Fruit fly (Drosophila melanogaster) whole organism, embryonic: ENCODE data around the gene CG6403.

Experiments
- Abd-B ChIP-seq: fragments of 200-800 bp; sonication (Bioruptor generic); optimal IDR thresholded peaks from 2 replicates; lab custom pipeline; 2018; ENCODE audit warnings: missing biosample characterization, mild to moderate bottlenecking, missing genetic modification characterization, moderate library complexity
- Atf-2 ChIP-seq: fragments of 200-800 bp; sonication (Bioruptor generic); optimal IDR thresholded peaks from 2 replicates; lab custom pipeline; 2016; ENCODE audit warnings: missing biosample characterization, missing genetic modification characterization
- B-H1 ChIP-seq: fragments of 200-800 bp; sonication (Bioruptor generic); IDR thresholded peaks from 3 replicates; pipeline ENCODE4 v1.3.6; 2022; ENCODE audit warnings: missing biosample characterization, missing genetic modification characterization
- BtbVII ChIP-seq: fragments of 200-800 bp; sonication (Bioruptor generic); optimal IDR thresholded peaks from 3 replicates; lab custom pipeline; 2017; ENCODE audit warnings: missing biosample characterization, mild to moderate bottlenecking, missing genetic modification characterization
- C15 ChIP-seq: fragments of 200-800 bp; sonication (Bioruptor generic); IDR thresholded peaks from 3 replicates; pipeline ENCODE4 v1.3.6; 2022; ENCODE audit warnings: missing biosample characterization, missing genetic modification characterization
- CG10321 ChIP-seq: fragments of 200-800 bp; sonication (Bioruptor generic); IDR thresholded peaks from 2 replicates; pipeline ENCODE4 v1.3.6; 2022; ENCODE audit warnings: missing biosample characterization, missing genetic modification characterization
- CG10959 ChIP-seq: fragments of 200-800 bp; sonication (Bioruptor generic); IDR thresholded peaks from 2 replicates; pipeline ENCODE4 v1.3.6; 2022; ENCODE audit warnings: missing biosample characterization, missing genetic modification characterization
- CG15479 ChIP-seq: fragments of 200-800 bp; sonication (Bioruptor generic); optimal IDR thresholded peaks from 3 replicates; lab custom pipeline; 2019; ENCODE audit warnings: missing biosample characterization, mild to moderate bottlenecking, missing genetic modification characterization, moderate library complexity
- CG15696 ChIP-seq: fragments of 200-800 bp; sonication (Bioruptor generic); optimal IDR thresholded peaks from 2 replicates; lab custom pipeline; 2019; ENCODE audit warnings: missing biosample characterization, mild to moderate bottlenecking, missing genetic modification characterization, moderate library complexity
- CG1647 ChIP-seq: fragments of 200-800 bp; sonication (Bioruptor generic); optimal IDR thresholded peaks from 3 replicates; lab custom pipeline; 2016; ENCODE audit warnings: missing biosample characterization, missing genetic modification characterization
- CG1792 ChIP-seq: fragments of 200-800 bp; sonication (Bioruptor generic); optimal IDR thresholded peaks from 2 replicates; lab custom pipeline; 2016; ENCODE audit warnings: missing biosample characterization, missing genetic modification characterization
- CG18011 ChIP-seq: fragments of 200-800 bp; sonication (Bioruptor generic); optimal IDR thresholded peaks from 2 replicates; lab custom pipeline; 2017; ENCODE audit warnings: missing biosample characterization, missing genetic modification characterization, mild to moderate bottlenecking, moderate library complexity, missing genotype
- CG1832 ChIP-seq: fragments of 200-800 bp; sonication (Bioruptor generic); optimal IDR thresholded peaks from 2 replicates; lab custom pipeline; 2017; ENCODE audit warnings: missing biosample characterization, mild to moderate bottlenecking, missing genetic modification characterization, inconsistent platforms
- CG2202 ChIP-seq: fragments of 200-800 bp; sonication (Bioruptor generic); optimal IDR thresholded peaks from 2 replicates; lab custom pipeline; 2018; ENCODE audit warnings: missing biosample characterization, mild to moderate bottlenecking, missing genetic modification characterization
- CG2712 ChIP-seq: fragments of 200-800 bp; optimal IDR thresholded peaks from 3 replicates; lab custom pipeline; 2019; ENCODE audit warnings: missing biosample characterization, mild to moderate bottlenecking, missing genetic modification characterization, moderate library complexity
- CG4707 ChIP-seq: fragments of 200-800 bp; sonication (Bioruptor generic); optimal IDR thresholded peaks from 2 replicates; lab custom pipeline; 2018; ENCODE audit warnings: missing biosample characterization, mild to moderate bottlenecking, missing genetic modification characterization, moderate library complexity
- CG7839 ChIP-seq: fragments of 200-800 bp; sonication (Bioruptor generic); optimal IDR thresholded peaks from 3 replicates; lab custom pipeline; 2018; ENCODE audit warnings: missing biosample characterization, mild to moderate bottlenecking, missing genetic modification characterization, moderate library complexity
- CG8924 ChIP-seq: fragments of 200-800 bp; optimal IDR thresholded peaks from 3 replicates; lab custom pipeline; 2019; ENCODE audit warnings: missing biosample characterization, mild to moderate bottlenecking, missing genetic modification characterization, moderate library complexity
- CTCF ChIP-seq: fragments of 200-800 bp; sonication (Bioruptor generic); optimal IDR thresholded peaks from 2 replicates; lab custom pipeline; 2017; ENCODE audit warnings: missing biosample characterization, mild to moderate bottlenecking, missing genetic modification characterization, moderate library complexity
- CoRest ChIP-seq: fragments of 200-800 bp; sonication (Bioruptor generic); optimal IDR thresholded peaks from 3 replicates; lab custom pipeline; 2018; ENCODE audit warnings: missing biosample characterization, mild to moderate bottlenecking, missing genetic modification characterization, moderate library complexity
- D ChIP-seq, 2 experiments: fragments of 200-800 bp in 1 of 2; fragments of >200 bp in 1 of 2; sonication (Bioruptor generic) in 1 of 2; optimal IDR thresholded peaks; 2 replicates in 1 of 2; 3 replicates in 1 of 2; lab custom pipeline; 2017; ENCODE audit warnings: mild to moderate bottlenecking in 1 of 2, missing biosample characterization in 1 of 2, missing genetic modification characterization in 1 of 2, missing genetic modification reagents in 1 of 2
- D19A ChIP-seq: fragments of 200-800 bp; optimal IDR thresholded peaks from 3 replicates; lab custom pipeline; 2019; ENCODE audit warnings: missing biosample characterization, mild to moderate bottlenecking, missing genetic modification characterization, moderate library complexity
- ERR ChIP-seq: fragments of 200-800 bp; sonication (Bioruptor generic); optimal IDR thresholded peaks from 2 replicates; lab custom pipeline; 2016; ENCODE audit warnings: missing biosample characterization, missing genetic modification characterization
- Hey ChIP-seq: fragments of 200-800 bp; sonication (Bioruptor generic); optimal IDR thresholded peaks from 3 replicates; lab custom pipeline; 2018; ENCODE audit warnings: missing biosample characterization, mild to moderate bottlenecking, missing genetic modification characterization
- Lpt ChIP-seq: fragments of >200 bp; optimal IDR thresholded peaks from 2 replicates; lab custom pipeline; 2018; ENCODE audit warnings: missing biosample characterization, missing genetic modification characterization
- NC2α ChIP-seq: fragments of 200-800 bp; sonication (Bioruptor generic); optimal IDR thresholded peaks from 2 replicates; lab custom pipeline; 2016; ENCODE audit warnings: missing biosample characterization, missing genetic modification characterization
- NK7.1 ChIP-seq: fragments of 200-800 bp; sonication (Bioruptor generic); optimal IDR thresholded peaks from 3 replicates; lab custom pipeline; 2016; ENCODE audit warnings: missing biosample characterization, missing genetic modification characterization
- Nf-YB ChIP-seq: fragments of 200-800 bp; sonication (Bioruptor generic); optimal IDR thresholded peaks from 3 replicates; lab custom pipeline; 2019; ENCODE audit warnings: missing biosample characterization, mild to moderate bottlenecking, missing genetic modification characterization, moderate library complexity
- NfI ChIP-seq: fragments of 200-800 bp; sonication (Bioruptor generic); optimal IDR thresholded peaks from 3 replicates; lab custom pipeline; 2018; ENCODE audit warnings: missing biosample characterization, mild to moderate bottlenecking, missing genetic modification characterization, moderate library complexity
- Pdp1 ChIP-seq, 2 experiments: fragments of 200-800 bp; sonication (Bioruptor generic); optimal IDR thresholded peaks; 3 replicates each; lab custom pipeline; 2016; ENCODE audit warnings: missing biosample characterization in 2 of 2, missing genetic modification characterization in 2 of 2, mild to moderate bottlenecking in 1 of 2, moderate library complexity in 1 of 2
- Sox100B ChIP-seq: fragments of 200-800 bp; sonication (Bioruptor generic); optimal IDR thresholded peaks from 3 replicates; lab custom pipeline; 2018; ENCODE audit warnings: missing biosample characterization, mild to moderate bottlenecking, missing genetic modification characterization
- bsh ChIP-seq, 2 experiments: fragments of 200-800 bp; sonication (Bioruptor generic); optimal IDR thresholded peaks; 2 replicates each; lab custom pipeline; 2017 to 2018; ENCODE audit warnings: mild to moderate bottlenecking in 2 of 2, missing biosample characterization in 2 of 2, missing genetic modification characterization in 2 of 2, moderate library complexity in 1 of 2
- dan ChIP-seq: fragments of 200-800 bp; sonication (Bioruptor generic); IDR thresholded peaks from 2 replicates; pipeline ENCODE4 v1.3.6; 2022; ENCODE audit warnings: missing biosample characterization, missing genetic modification characterization
- ewg ChIP-seq: fragments of 200-800 bp; sonication (Bioruptor generic); optimal IDR thresholded peaks from 3 replicates; lab custom pipeline; 2017; ENCODE audit warnings: mild to moderate bottlenecking, missing biosample characterization, missing genetic modification reagents, missing genetic modification characterization
- fd64A ChIP-seq: fragments of 200-800 bp; sonication (Bioruptor generic); optimal IDR thresholded peaks from 3 replicates; lab custom pipeline; 2018; ENCODE audit warnings: missing biosample characterization, mild to moderate bottlenecking, missing genetic modification characterization
- fru ChIP-seq: fragments of >200 bp; optimal IDR thresholded peaks from 2 replicates; lab custom pipeline; 2017
- hb ChIP-seq: fragments of 200-800 bp; sonication (Bioruptor generic); IDR thresholded peaks from 3 replicates; pipeline ENCODE4 v1.3.6; 2022; ENCODE audit warnings: missing biosample characterization, missing genetic modification characterization; ENCODE audit not compliant: partially characterized antibody
- insv ChIP-seq, 2 experiments: fragments of 200-800 bp; sonication (Bioruptor generic); optimal IDR thresholded peaks; 3 replicates each; lab custom pipeline; 2016 to 2018; ENCODE audit warnings: missing biosample characterization in 2 of 2, missing genetic modification characterization in 2 of 2
- jing ChIP-seq: fragments of 200-800 bp; sonication (Bioruptor generic); optimal IDR thresholded peaks from 2 replicates; lab custom pipeline; 2018; ENCODE audit warnings: missing biosample characterization, mild to moderate bottlenecking, missing genetic modification characterization
- kah ChIP-seq: fragments of 200-800 bp; sonication (Bioruptor generic); optimal IDR thresholded peaks from 2 replicates; lab custom pipeline; 2018; ENCODE audit warnings: missing biosample characterization, mild to moderate bottlenecking, missing genetic modification characterization
- ken ChIP-seq: fragments of 200-800 bp; sonication (Bioruptor generic); IDR thresholded peaks from 3 replicates; pipeline ENCODE4 v1.3.6; 2022; ENCODE audit warnings: missing biosample characterization, missing genetic modification characterization
- lola ChIP-seq, 3 experiments: fragments of >200 bp in 2 of 3; fragments of 200-800 bp in 1 of 3; sonication (Bioruptor generic) in 1 of 3; optimal IDR thresholded peaks; 2 replicates each; lab custom pipeline; 2017 to 2019; ENCODE audit warnings: missing biosample characterization in 3 of 3, missing genetic modification characterization in 3 of 3, mild to moderate bottlenecking in 1 of 3, moderate library complexity in 1 of 3
- luna ChIP-seq: fragments of 200-800 bp; sonication (Bioruptor generic); optimal IDR thresholded peaks from 2 replicates; lab custom pipeline; 2016; ENCODE audit warnings: missing biosample characterization, missing genetic modification characterization
- mirr ChIP-seq: fragments of 200-800 bp; sonication (Bioruptor generic); optimal IDR thresholded peaks from 3 replicates; lab custom pipeline; 2018; ENCODE audit warnings: missing biosample characterization, mild to moderate bottlenecking, missing genetic modification characterization
- pho ChIP-seq: fragments of 200-800 bp; sonication (Bioruptor generic); optimal IDR thresholded peaks from 2 replicates; lab custom pipeline; 2016; ENCODE audit warnings: missing biosample characterization, missing genetic modification characterization
- pros ChIP-seq: fragments of 200-800 bp; sonication (Bioruptor generic); optimal IDR thresholded peaks from 3 replicates; lab custom pipeline; 2019; ENCODE audit warnings: missing biosample characterization, mild to moderate bottlenecking, missing genetic modification characterization, moderate library complexity
- row ChIP-seq: fragments of 200-800 bp; sonication (Bioruptor generic); IDR thresholded peaks from 3 replicates; pipeline ENCODE4 v1.3.6; 2022; ENCODE audit warnings: missing biosample characterization, missing genetic modification characterization
- shn ChIP-seq: fragments of 200-800 bp; sonication (Bioruptor generic); optimal IDR thresholded peaks from 3 replicates; lab custom pipeline; 2016; ENCODE audit warnings: missing biosample characterization, missing genetic modification characterization
- sisA ChIP-seq: fragments of 200-800 bp; sonication (Bioruptor generic); IDR thresholded peaks from 2 replicates; pipeline ENCODE4 v1.3.6; 2022; ENCODE audit warnings: missing biosample characterization, missing genetic modification characterization
- tll ChIP-seq, 2 experiments: fragments of 200-800 bp in 1 of 2; fragments of >200 bp in 1 of 2; sonication (Bioruptor generic) in 1 of 2; optimal IDR thresholded peaks; 2 replicates each; lab custom pipeline; 2017 to 2019; ENCODE audit warnings: missing biosample characterization in 2 of 2, missing genetic modification characterization in 2 of 2, mild to moderate bottlenecking in 1 of 2, moderate library complexity in 1 of 2
- twi ChIP-seq: fragments of 200-800 bp; optimal IDR thresholded peaks from 2 replicates; lab custom pipeline; 2019; ENCODE audit warnings: missing biosample characterization, mild to moderate bottlenecking, missing genetic modification characterization, moderate library complexity

CG6403 gene

DNA sequence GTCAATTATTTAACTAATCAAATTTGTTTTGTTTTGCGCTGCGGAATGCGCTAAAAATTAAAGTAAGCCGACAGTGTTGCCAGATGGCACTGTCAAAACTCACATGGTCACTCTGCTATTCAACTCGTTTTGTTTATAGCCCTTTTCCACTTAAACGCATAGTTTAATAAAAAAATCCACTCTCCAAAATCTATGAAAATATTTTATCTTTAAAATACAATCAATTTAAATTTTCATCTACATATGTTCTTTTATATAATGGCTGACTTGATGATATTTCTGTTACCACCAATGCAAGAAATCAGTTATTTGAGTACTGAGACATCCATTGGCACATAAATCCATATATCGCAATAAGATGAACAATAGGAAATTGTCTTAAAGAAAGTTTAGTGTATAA lies 18.8 kb downstream of the CG6403 start, which contains the start of gene CG6425 (continued):
- TF ChIP-seq CG7839 (tag; lab: Kevin White, UChicago) (peak; percentile 15), CG15479 (GFP tag; lab: Kevin White, UChicago) (no peak), Abd-B (GFP tag; lab: Kevin White, UChicago) (peak; percentile 60), row (GFP tag; lab: Robert Waterston, UW) (peak; percentile 89), CG4707 (GFP tag; lab: Kevin White, UChicago) (no peak), D (optimal IDR thresholded peaks at IDR 0.05; lab: Kevin White, UChicago) (no peak), D (GFP tag; optimal IDR thresholded peaks at IDR 0.05; lab: Kevin White, UChicago) (no peak), Atf-2 (GFP tag; lab: Kevin White, UChicago) (no peak), tll (GFP tag; optimal IDR thresholded peaks at IDR 0.05; lab: Kevin White, UChicago) (no peak), Sox100B (GFP tag; lab: Kevin White, UChicago) (no peak), ken (GFP tag; lab: Robert Waterston, UW) (0 out of 3 replicates have a peak, but pooled peaks have one; percentile 51), sisA (GFP tag; lab: Robert Waterston, UW) (no peak), CG8924 (tag; lab: Kevin White, UChicago) (peak; percentile 23), CG15696 (tag; lab: Kevin White, UChicago) (peak; percentile 14), BtbVII (GFP tag; lab: Kevin White, UChicago) (no peak), jing (GFP tag; lab: Kevin White, UChicago) (no peak), D19A (tag; lab: Kevin White, UChicago) (no peak), CG10959 (no peak), insv (GFP tag; optimal IDR thresholded peaks at IDR 0.05; lab: Kevin White, UChicago) (no peak), fd64A (GFP tag; lab: Kevin White, UChicago) (no peak), CoRest (tag; lab: Kevin White, UChicago) (peak; percentile 63), ERR (GFP tag; lab: Kevin White, UChicago) (no peak), CG2202 (tag; lab: Kevin White, UChicago) (no peak), mirr (GFP tag; lab: Kevin White, UChicago) (no peak), Lpt (GFP tag; lab: Kevin White, UChicago) (no peak), ewg (GFP tag; lab: Kevin White, UChicago) (no peak), CG1647 (GFP tag; lab: Kevin White, UChicago) (no peak), kah (GFP tag; lab: Kevin White, UChicago) (no peak), B-H1 (GFP tag; lab: Robert Waterston, UW) (no peak), lola (GFP tag; optimal IDR thresholded peaks at IDR 0.05; lab: Kevin White, UChicago) (peak in 2 of 3 experiments; percentile 32 to 85), Hey (no peak), twi (tag; lab: Kevin White, UChicago) (no peak), bsh (GFP tag; optimal IDR thresholded peaks at IDR 0.05; lab: Kevin White, UChicago) (peak in 1 of 2 experiments; percentile 6), CG1832 (GFP tag; lab: Kevin White, UChicago) (no peak), CG2712 (tag; lab: Kevin White, UChicago) (peak; percentile 42), CG10321 (GFP tag; lab: Robert Waterston, UW) (no peak), CG18011 (GFP tag; lab: Kevin White, UChicago) (no peak), fru (lab: Kevin White, UChicago) (no peak), Pdp1 (GFP tag; optimal IDR thresholded peaks at IDR 0.05; lab: Kevin White, UChicago) (no peak), luna (GFP tag; lab: Kevin White, UChicago) (no peak), CG1792 (GFP tag; lab: Kevin White, UChicago) (no peak), hb (no peak), Nf-YB (GFP tag; lab: Kevin White, UChicago) (no peak), pros (GFP tag; lab: Kevin White, UChicago) (no peak), NC2α (GFP tag; lab: Kevin White, UChicago) (no peak), CTCF (GFP tag; lab: Kevin White, UChicago) (no peak), dan (GFP tag; lab: Robert Waterston, UW) (no peak), NK7.1 (GFP tag; lab: Kevin White, UChicago) (no peak), shn (GFP tag; lab: Kevin White, UChicago) (no peak), C15 (GFP tag; lab: Robert Waterston, UW) (no peak), NfI (GFP tag; lab: Kevin White, UChicago) (no peak), pho (no peak)
